Worm (Caenorhabditis elegans): Measurements from ENCODE around the gene C54F6.5.

- TF ChIP-seq nhr-80 (tag; optimal IDR thresholded peaks at IDR 0.05) (no peak), madf-6 (GFP tag; IDR thresholded peaks at IDR 0.05) (no peak), madf-10 (tag; optimal IDR thresholded peaks at IDR 0.05) (no peak), Y95B8A.8 (GFP tag; IDR thresholded peaks at IDR 0.05) (no peak), K12H6.12 (tag; optimal IDR thresholded peaks at IDR 0.05) (no peak), dpl-1 (GFP tag; optimal IDR thresholded peaks at IDR 0.05) (no peak), lag-1 (GFP tag; IDR thresholded peaks at IDR 0.05) (no peak), sea-2 (GFP tag; IDR thresholded peaks at IDR 0.05) (no peak), ama-1 (optimal IDR thresholded peaks at IDR 0.05) (no peak), ama-1 (GFP tag; optimal IDR thresholded peaks at IDR 0.05) (no peak)
Measured at ce11 chrV:7543728-7544127, 14.8 kb downstream of the C54F6.5 start.

Measured in whole organism, young adult.